Worm (Caenorhabditis elegans) whole organism, young adult: ENCODE results near the gene oac-7.

Experiments used
- B0019.2 ChIP-seq: fragments of 200-800 bp; sonication (Bioruptor generic); conservative IDR thresholded peaks from 2 replicates; pipeline ENCODE4 v1.3.6; 2022; ENCODE audit warnings: missing genetic modification reagents, missing genetic modification characterization, missing compliant biosample characterization
- B0035.1 ChIP-seq: sonication (generic microtip); optimal IDR thresholded peaks from 2 replicates; lab custom pipeline; 2016; ENCODE audit warnings: missing genetic modification characterization, mild to moderate bottlenecking, missing compliant biosample characterization, missing genotype, missing genetic modification reagents
- B0336.3 ChIP-seq: fragments of 200-800 bp; sonication (Bioruptor generic); IDR thresholded peaks from 2 replicates; pipeline ENCODE4 v1.3.6; 2022; ENCODE audit warnings: missing genetic modification characterization, missing compliant biosample characterization
- D2030.7 ChIP-seq: fragments of 200-800 bp; sonication (Bioruptor generic); IDR thresholded peaks from 2 replicates; pipeline ENCODE4 v1.3.6; 2022; ENCODE audit warnings: missing genetic modification reagents, missing genetic modification characterization, missing compliant biosample characterization
- F10E7.11 ChIP-seq: sonication (generic microtip); optimal IDR thresholded peaks from 2 replicates; lab custom pipeline; 2017; ENCODE audit warnings: mild to moderate bottlenecking, missing genetic modification characterization, moderate library complexity, missing compliant biosample characterization
- F22D6.2 ChIP-seq: sonication (generic microtip); optimal IDR thresholded peaks from 2 replicates; lab custom pipeline; 2016; ENCODE audit warnings: mild to moderate bottlenecking, missing genetic modification characterization, missing compliant biosample characterization
- F55B11.4 ChIP-seq: sonication (generic microtip); optimal IDR thresholded peaks from 2 replicates; lab custom pipeline; 2016; ENCODE audit warnings: missing compliant biosample characterization, missing genetic modification characterization, borderline replicate concordance; ENCODE audit not compliant: insufficient read depth
- F57A8.1 ChIP-seq: fragments of 200-800 bp; sonication (Bioruptor generic); optimal IDR thresholded peaks from 2 replicates; lab custom pipeline; 2018; ENCODE audit warnings: mild to moderate bottlenecking, missing genetic modification characterization, moderate library complexity, missing compliant biosample characterization
- Y79H2A.3 ChIP-seq: fragments of 200-800 bp; sonication (Bioruptor generic); conservative IDR thresholded peaks from 2 replicates; pipeline ENCODE4 v1.3.6; 2022; ENCODE audit warnings: missing genetic modification reagents, missing genetic modification characterization, missing compliant biosample characterization
- Y95B8A.8 ChIP-seq: fragments of 200-800 bp; sonication (Bioruptor generic); IDR thresholded peaks from 2 replicates; pipeline ENCODE4 v1.3.6; 2022; ENCODE audit warnings: missing genetic modification reagents, missing genetic modification characterization, missing compliant biosample characterization
- aptf-3 ChIP-seq: fragments of 200-800 bp; sonication (Bioruptor generic); IDR thresholded peaks from 2 replicates; pipeline ENCODE4 v1.3.6; 2022; ENCODE audit warnings: missing genetic modification characterization, missing compliant biosample characterization
- attf-3 ChIP-seq: fragments of 200-800 bp; sonication (Bioruptor generic); conservative IDR thresholded peaks from 2 replicates; pipeline ENCODE4 v1.3.6; 2022; ENCODE audit warnings: missing genetic modification reagents, missing genetic modification characterization, missing compliant biosample characterization
- attf-5 ChIP-seq: fragments of 200-800 bp; sonication (Bioruptor generic); optimal IDR thresholded peaks from 2 replicates; lab custom pipeline; 2018; ENCODE audit warnings: mild to moderate bottlenecking, missing genetic modification characterization, missing compliant biosample characterization
- bed-1 ChIP-seq: fragments of 200-800 bp; sonication (Bioruptor generic); IDR thresholded peaks from 2 replicates; pipeline ENCODE4 v1.3.6; 2022; ENCODE audit warnings: missing genetic modification reagents, missing genetic modification characterization, missing compliant biosample characterization
- bed-2 ChIP-seq: fragments of 200-800 bp; sonication (Bioruptor generic); IDR thresholded peaks from 2 replicates; pipeline ENCODE4 v1.3.6; 2022; ENCODE audit warnings: missing genetic modification reagents, missing genetic modification characterization, missing compliant biosample characterization
- cebp-2 ChIP-seq: fragments of 200-800 bp; sonication (Bioruptor generic); IDR thresholded peaks from 2 replicates; pipeline ENCODE4 v1.3.6; 2022; ENCODE audit warnings: missing genetic modification characterization, missing compliant biosample characterization
- ceh-79 ChIP-seq: sonication (generic microtip); optimal IDR thresholded peaks from 2 replicates; lab custom pipeline; 2017; ENCODE audit warnings: mild to moderate bottlenecking, missing genetic modification characterization, missing compliant biosample characterization
- dpff-1 ChIP-seq: sonication (generic microtip); optimal IDR thresholded peaks from 2 replicates; lab custom pipeline; 2017; ENCODE audit warnings: mild to moderate bottlenecking, missing genetic modification characterization, missing compliant biosample characterization
- hmg-1.2 ChIP-seq: fragments of 200-800 bp; sonication (Bioruptor generic); IDR thresholded peaks from 2 replicates; pipeline ENCODE4 v1.3.6; 2022; ENCODE audit warnings: missing genetic modification reagents, missing genetic modification characterization, missing compliant biosample characterization
- hrde-1 ChIP-seq: sonication (generic microtip); optimal IDR thresholded peaks from 2 replicates; lab custom pipeline; 2016; ENCODE audit warnings: missing genetic modification characterization, mild to moderate bottlenecking, missing compliant biosample characterization, moderate library complexity, missing genotype, missing genetic modification reagents, borderline replicate concordance
- lag-1 ChIP-seq: fragments of 200-800 bp; sonication (Bioruptor generic); IDR thresholded peaks from 2 replicates; pipeline ENCODE4 v1.3.6; 2022; ENCODE audit warnings: missing genetic modification reagents, missing genetic modification characterization, missing compliant biosample characterization
- let-607 ChIP-seq, 2 experiments: fragments of 200-800 bp in 1 of 2; sonication (Bioruptor generic) in 1 of 2; sonication (generic microtip) in 1 of 2; optimal IDR thresholded peaks; 2 replicates each; lab custom pipeline; 2016 to 2018; ENCODE audit warnings: mild to moderate bottlenecking in 2 of 2, missing compliant biosample characterization in 2 of 2, missing genetic modification characterization in 2 of 2, moderate library complexity in 2 of 2, missing genotype in 1 of 2
- lsl-1 ChIP-seq: fragments of 200-800 bp; sonication (Bioruptor generic); optimal IDR thresholded peaks from 2 replicates; lab custom pipeline; 2018; ENCODE audit warnings: mild to moderate bottlenecking, missing genetic modification characterization, moderate library complexity, missing compliant biosample characterization
- lsy-27 ChIP-seq: sonication (generic microtip); optimal IDR thresholded peaks from 2 replicates; lab custom pipeline; 2017; ENCODE audit warnings: missing genetic modification characterization, mild to moderate bottlenecking, missing compliant biosample characterization, antibody characterized with exemption, missing genotype, borderline replicate concordance; ENCODE audit not compliant: insufficient read depth
- mxl-1 ChIP-seq: sonication (generic microtip); optimal IDR thresholded peaks from 2 replicates; lab custom pipeline; 2016; ENCODE audit warnings: missing genetic modification characterization, missing compliant biosample characterization
- nfyb-1 ChIP-seq: fragments of 200-800 bp; sonication (Bioruptor generic); IDR thresholded peaks from 2 replicates; pipeline ENCODE4 v1.3.6; 2022; ENCODE audit warnings: missing genetic modification reagents, missing genetic modification characterization, missing compliant biosample characterization
- pha-4 ChIP-seq: fragments of 150-350 bp; sonication (generic microtip); optimal IDR thresholded peaks from 2 replicates; lab custom pipeline; 2014; ENCODE audit warnings: missing biosample characterization, missing genetic modification reagents, missing genetic modification characterization
- rcor-1 ChIP-seq: fragments of 200-800 bp; sonication (Bioruptor generic); IDR thresholded peaks from 2 replicates; pipeline ENCODE4 v1.3.6; 2022; ENCODE audit warnings: missing genetic modification reagents, missing genetic modification characterization, missing compliant biosample characterization
- snpc-1.1 ChIP-seq: sonication (generic microtip); optimal IDR thresholded peaks from 2 replicates; lab custom pipeline; 2017; ENCODE audit warnings: missing genetic modification characterization, mild to moderate bottlenecking, missing compliant biosample characterization, antibody characterized with exemption, moderate library complexity, missing genotype, missing genetic modification reagents; ENCODE audit not compliant: insufficient read depth
- snpc-4 ChIP-seq, 5 experiments: fragments of 150-350 bp in 1 of 5; sonication (generic microtip) in 4 of 5; optimal IDR thresholded peaks; 2 replicates each; lab custom pipeline; 2014 to 2018; ENCODE audit warnings: missing genetic modification characterization in 5 of 5, missing biosample characterization in 3 of 5, antibody characterized with exemption in 2 of 5, mild to moderate bottlenecking in 2 of 5, missing compliant biosample characterization in 2 of 5, missing genotype in 2 of 5, moderate library complexity in 2 of 5, missing genetic modification reagents in 1 of 5
- somi-1 ChIP-seq: fragments of 200-800 bp; sonication (Bioruptor generic); optimal IDR thresholded peaks from 2 replicates; lab custom pipeline; 2018; ENCODE audit warnings: mild to moderate bottlenecking, missing genetic modification characterization, missing compliant biosample characterization
- tlf-1 ChIP-seq: fragments of 200-800 bp; sonication (Bioruptor generic); optimal IDR thresholded peaks from 2 replicates; lab custom pipeline; 2018; ENCODE audit warnings: mild to moderate bottlenecking, missing genetic modification characterization, missing compliant biosample characterization
- xnd-1 ChIP-seq: sonication (generic microtip); optimal IDR thresholded peaks from 2 replicates; lab custom pipeline; 2016; ENCODE audit warnings: missing genotype, missing genetic modification reagents, missing genetic modification characterization, missing compliant biosample characterization
- ztf-22 ChIP-seq: fragments of 200-800 bp; sonication (Bioruptor generic); optimal IDR thresholded peaks from 2 replicates; lab custom pipeline; 2018; ENCODE audit warnings: mild to moderate bottlenecking, missing genetic modification characterization, moderate library complexity, missing compliant biosample characterization
- ztf-3 ChIP-seq: fragments of 200-800 bp; sonication (Bioruptor generic); optimal IDR thresholded peaks from 2 replicates; lab custom pipeline; 2018; ENCODE audit warnings: mild to moderate bottlenecking, missing genetic modification characterization, missing compliant biosample characterization

Gene oac-7

DNA sequence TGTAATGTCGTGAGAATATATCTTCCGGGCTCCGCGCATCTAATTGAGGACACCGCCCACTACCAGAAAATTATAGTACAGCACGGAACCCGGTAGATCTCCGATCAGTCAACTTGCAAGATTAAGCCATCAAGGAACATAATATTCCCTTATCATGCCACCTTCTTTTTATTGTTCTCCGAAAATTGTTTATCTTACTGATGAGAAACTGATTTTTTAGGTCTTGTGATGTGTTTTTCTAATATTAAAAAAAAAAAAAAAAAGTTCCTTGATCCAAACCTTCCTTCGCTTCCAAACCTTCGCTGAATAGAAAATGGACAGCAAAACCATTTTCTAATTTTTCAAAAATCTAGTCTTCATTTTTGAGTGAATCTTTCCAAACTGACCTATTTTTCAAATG lies 19.2 kb downstream of the oac-7 start, which contains the start of gene F57G8.7:
Gene F57G8.7 (plus strand): TSS at position 301 of the 400 bp plus-strand sequence.
- TF ChIP-seq cebp-2 (GFP tag; lab: Robert Waterston, UW): no peak
- no peak for TF ChIP-seq ztf-22 (GFP tag; lab: Kevin White, UChicago)
- no peak for TF ChIP-seq mxl-1 (tag; lab: Kevin White, UChicago)
- TF ChIP-seq bed-1 (GFP tag; lab: Robert Waterston, UW): no peak
- no peak for TF ChIP-seq B0035.1 (tag; lab: Kevin White, UChicago)
- TF ChIP-seq B0336.3: no peak
- no peak for TF ChIP-seq hmg-1.2 (GFP tag; lab: Robert Waterston, UW)
- no peak for TF ChIP-seq aptf-3
- TF ChIP-seq F55B11.4 (tag; lab: Kevin White, UChicago): no peak
- TF ChIP-seq attf-5 (GFP tag; lab: Kevin White, UChicago): no peak
- no peak for TF ChIP-seq dpff-1 (tag; lab: Kevin White, UChicago)
- TF ChIP-seq F22D6.2: no peak
- TF ChIP-seq F10E7.11 (tag; lab: Kevin White, UChicago): no peak
- no peak for TF ChIP-seq Y79H2A.3 (GFP tag; lab: Robert Waterston, UW)
- TF ChIP-seq let-607 (tag; optimal IDR thresholded peaks at IDR 0.05; lab: Kevin White, UChicago): no peak

DNA sequence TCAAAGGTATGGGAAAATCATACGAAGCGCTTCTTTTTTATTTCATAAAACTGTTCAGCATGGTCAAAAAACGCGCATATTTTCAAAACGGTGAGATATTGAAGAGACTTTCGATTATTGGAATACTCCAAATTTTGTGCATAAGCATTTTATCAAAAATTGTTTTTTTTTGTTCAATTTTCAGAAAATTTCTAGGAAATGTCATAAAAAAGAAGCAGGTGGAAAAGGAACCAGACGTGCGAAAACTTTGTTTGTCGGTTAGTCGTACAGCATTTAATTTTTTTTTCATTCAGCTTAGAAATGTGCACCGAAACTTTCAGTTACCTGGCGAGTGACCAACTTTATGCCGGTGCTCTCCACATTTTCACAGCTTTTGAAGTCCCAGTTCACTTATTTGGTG lies 23.8 kb downstream of the oac-7 start, which contains the start of gene srh-167:
Gene srh-167 (plus strand): TSS at position 301 of the 400 bp plus-strand sequence.
- no peak for TF ChIP-seq F22D6.2
- no peak for TF ChIP-seq B0035.1 (tag; lab: Kevin White, UChicago)
- TF ChIP-seq attf-3 (GFP tag; lab: Robert Waterston, UW): no peak
- TF ChIP-seq lsl-1 (GFP tag; lab: Kevin White, UChicago): no peak
- no peak for TF ChIP-seq bed-2 (GFP tag; lab: Robert Waterston, UW)
- no peak for TF ChIP-seq F57A8.1 (GFP tag; lab: Kevin White, UChicago)
- no peak for TF ChIP-seq ztf-3 (GFP tag; lab: Kevin White, UChicago)
- no peak for TF ChIP-seq B0019.2 (GFP tag; lab: Robert Waterston, UW)
- no peak for TF ChIP-seq xnd-1 (tag; lab: Kevin White, UChicago)
- no peak for TF ChIP-seq hrde-1 (tag; lab: Kevin White, UChicago)
- no peak for TF ChIP-seq snpc-4 (GFP tag; optimal IDR thresholded peaks at IDR 0.05; lab: Kevin White, UChicago)
- TF ChIP-seq snpc-4 (tag; optimal IDR thresholded peaks at IDR 0.05; lab: Kevin White, UChicago): no peak
- no peak for TF ChIP-seq nfyb-1 (GFP tag; lab: Robert Waterston, UW)
- no peak for TF ChIP-seq lsy-27 (tag; lab: Kevin White, UChicago)
- TF ChIP-seq D2030.7 (GFP tag; lab: Robert Waterston, UW): no peak
- TF ChIP-seq pha-4 (tag; lab: Kevin White, UChicago): no peak

DNA sequence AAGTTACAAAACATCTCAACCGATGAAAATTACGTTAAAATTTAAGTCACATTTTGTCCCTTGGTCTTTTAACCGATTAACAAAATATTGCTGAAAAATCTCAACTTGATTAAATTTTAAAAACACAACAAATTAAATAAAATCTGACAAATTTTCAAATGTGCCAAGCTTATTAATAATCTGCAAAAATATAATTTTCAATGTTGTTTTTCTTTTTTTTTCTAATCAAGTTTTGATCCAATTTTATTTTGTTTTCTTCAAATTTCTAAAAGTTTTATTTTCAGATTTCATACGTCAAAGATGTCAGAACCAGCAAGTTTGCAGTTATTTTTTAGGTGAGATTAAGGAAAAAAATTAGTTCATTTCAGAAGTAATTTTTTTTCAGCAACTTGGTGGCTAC lies 26.7 kb downstream of the oac-7 start, which contains the start of gene srw-87:
Gene srw-87 (plus strand): TSS at position 301 of the 400 bp plus-strand sequence.
- TF ChIP-seq rcor-1 (no peak), Y95B8A.8 (GFP tag; lab: Robert Waterston, UW) (no peak), ceh-79 (tag; lab: Kevin White, UChicago) (no peak), tlf-1 (GFP tag; lab: Kevin White, UChicago) (no peak), somi-1 (GFP tag; lab: Kevin White, UChicago) (no peak), hmg-1.2 (GFP tag; lab: Robert Waterston, UW) (no peak), lag-1 (no peak), snpc-1.1 (tag; lab: Kevin White, UChicago) (no peak)
- TF ChIP-seq, all 124 proteins: peak for 0
